Worm (Caenorhabditis elegans): ENCODE measurements around the gene C14C11.1.

DNA sequence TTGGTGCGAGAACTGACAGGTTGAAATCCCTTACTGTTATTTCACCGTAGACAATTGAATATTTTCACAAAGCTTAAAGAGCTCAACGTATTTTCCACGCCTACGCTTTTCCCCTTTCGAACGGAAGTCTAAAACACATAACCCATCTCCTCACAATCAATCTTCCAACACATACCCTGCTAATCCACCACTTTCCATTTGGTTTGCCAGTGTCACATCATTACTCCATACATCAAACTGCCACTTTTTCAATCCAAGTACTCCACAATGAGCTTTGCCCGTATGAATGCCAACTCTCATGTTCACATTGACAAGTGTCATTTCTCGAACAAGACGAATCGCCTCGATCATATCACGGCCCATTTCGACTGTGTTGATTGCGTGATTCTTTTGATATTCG lies 35.4 kb upstream of the C14C11.1 start:
- no peak for TF ChIP-seq unc-62 (GFP tag; optimal IDR thresholded peaks at IDR 0.05)
- no peak for TF ChIP-seq nhr-11 (tag; optimal IDR thresholded peaks at IDR 0.05)
- no peak for TF ChIP-seq skn-1 (tag; optimal IDR thresholded peaks at IDR 0.05)
- TF ChIP-seq lsy-2 (tag; optimal IDR thresholded peaks at IDR 0.05): no peak
- no peak for TF ChIP-seq lin-13 (GFP tag; optimal IDR thresholded peaks at IDR 0.05)
- no peak for TF ChIP-seq fos-1 (tag; optimal IDR thresholded peaks at IDR 0.05)
- no peak for TF ChIP-seq lin-11 (tag; optimal IDR thresholded peaks at IDR 0.05)
- TF ChIP-seq ceh-82 (tag; optimal IDR thresholded peaks at IDR 0.05): no peak
- TF ChIP-seq nhr-129 (tag; optimal IDR thresholded peaks at IDR 0.05): no peak
- no peak for TF ChIP-seq nhr-77 (tag; optimal IDR thresholded peaks at IDR 0.05)
- no peak for TF ChIP-seq ceh-16 (tag; optimal IDR thresholded peaks at IDR 0.05)
